Worm (Caenorhabditis elegans) whole organism, late embryonic: ENCODE data around the gene tlk-1.

ENCODE experiments used
- C38D4.7 ChIP-seq: fragments of 200-800 bp; sonication (Bioruptor generic); optimal IDR thresholded peaks from 2 replicates; lab custom pipeline; 2018; ENCODE audit warnings: mild to moderate bottlenecking, missing genetic modification characterization, moderate library complexity, missing compliant biosample characterization
- F13H6.1 ChIP-seq: sonication (generic microtip); optimal IDR thresholded peaks from 2 replicates; lab custom pipeline; 2016; ENCODE audit warnings: missing genetic modification characterization, missing compliant biosample characterization
- K02D7.2 ChIP-seq: sonication (generic microtip); optimal IDR thresholded peaks from 2 replicates; lab custom pipeline; 2017; ENCODE audit warnings: mild to moderate bottlenecking, missing genetic modification characterization, missing compliant biosample characterization
- T23F11.4 ChIP-seq: fragments of 200-800 bp; sonication (Bioruptor generic); optimal IDR thresholded peaks from 2 replicates; lab custom pipeline; 2018; ENCODE audit warnings: mild to moderate bottlenecking, missing genetic modification characterization, missing compliant biosample characterization
- Y22D7AL.16 ChIP-seq: sonication (generic microtip); optimal IDR thresholded peaks from 2 replicates; lab custom pipeline; 2016; ENCODE audit warnings: missing genetic modification characterization, missing compliant biosample characterization
- ahr-1 ChIP-seq: sonication (generic microtip); optimal IDR thresholded peaks from 2 replicates; lab custom pipeline; 2016; ENCODE audit warnings: missing genetic modification characterization, missing compliant biosample characterization
- ama-1 ChIP-seq: fragments of 150-350 bp; optimal IDR thresholded peaks from 2 replicates; lab custom pipeline; 2014
- ceh-18 ChIP-seq: sonication (generic microtip); optimal IDR thresholded peaks from 2 replicates; lab custom pipeline; 2016; ENCODE audit warnings: missing genetic modification characterization, missing compliant biosample characterization
- ceh-19 ChIP-seq: fragments of 200-800 bp; sonication (Bioruptor generic); optimal IDR thresholded peaks from 2 replicates; lab custom pipeline; 2018; ENCODE audit warnings: mild to moderate bottlenecking, missing genetic modification characterization, missing compliant biosample characterization
- ceh-22 ChIP-seq: sonication (generic microtip); optimal IDR thresholded peaks from 2 replicates; lab custom pipeline; 2017; ENCODE audit warnings: missing biosample characterization, missing genetic modification characterization
- ceh-31 ChIP-seq: sonication (generic microtip); optimal IDR thresholded peaks from 2 replicates; lab custom pipeline; 2016; ENCODE audit warnings: missing genetic modification characterization, missing compliant biosample characterization
- ceh-34 ChIP-seq: sonication (generic microtip); optimal IDR thresholded peaks from 2 replicates; lab custom pipeline; 2016; ENCODE audit warnings: mild to moderate bottlenecking, missing genetic modification characterization, missing compliant biosample characterization
- ceh-45 ChIP-seq: fragments of 200-800 bp; sonication (Bioruptor generic); IDR thresholded peaks from 2 replicates; pipeline ENCODE4 v1.3.6; 2022; ENCODE audit warnings: missing genetic modification reagents, missing genetic modification characterization, missing compliant biosample characterization
- ceh-6 ChIP-seq: fragments of 200-800 bp; sonication (Bioruptor generic); optimal IDR thresholded peaks from 2 replicates; lab custom pipeline; 2018; ENCODE audit warnings: mild to moderate bottlenecking, missing genetic modification characterization, missing compliant biosample characterization
- ceh-9 ChIP-seq: sonication (generic microtip); optimal IDR thresholded peaks from 2 replicates; lab custom pipeline; 2016; ENCODE audit warnings: mild to moderate bottlenecking, missing genetic modification characterization, inconsistent platforms, missing compliant biosample characterization
- elt-4 ChIP-seq: sonication (generic microtip); optimal IDR thresholded peaks from 2 replicates; lab custom pipeline; 2016; ENCODE audit warnings: missing genetic modification characterization, missing compliant biosample characterization
- eyg-1 ChIP-seq: sonication (generic microtip); optimal IDR thresholded peaks from 2 replicates; lab custom pipeline; 2016; ENCODE audit warnings: missing genotype, missing genetic modification characterization, missing compliant biosample characterization
- fkh-10 ChIP-seq: fragments of 150-350 bp; optimal IDR thresholded peaks from 2 replicates; lab custom pipeline; 2014; ENCODE audit warnings: missing biosample characterization, missing genetic modification reagents, missing genetic modification characterization
- fkh-6 ChIP-seq: sonication (generic microtip); optimal IDR thresholded peaks from 2 replicates; lab custom pipeline; 2016; ENCODE audit warnings: missing genetic modification characterization, missing compliant biosample characterization
- hlh-15 ChIP-seq: sonication (generic microtip); optimal IDR thresholded peaks from 2 replicates; lab custom pipeline; 2016; ENCODE audit warnings: missing genetic modification characterization, missing compliant biosample characterization
- hlh-30 ChIP-seq: sonication (generic microtip); optimal IDR thresholded peaks from 2 replicates; lab custom pipeline; 2017; ENCODE audit warnings: antibody characterized with exemption, missing genetic modification characterization, missing compliant biosample characterization; ENCODE audit not compliant: insufficient read depth
- hlh-8 ChIP-seq: sonication (generic microtip); optimal IDR thresholded peaks from 2 replicates; lab custom pipeline; 2016; ENCODE audit warnings: missing genotype, missing genetic modification characterization, missing compliant biosample characterization
- lin-11 ChIP-seq: fragments of 200-800 bp; sonication (Bioruptor generic); optimal IDR thresholded peaks from 2 replicates; lab custom pipeline; 2018; ENCODE audit warnings: mild to moderate bottlenecking, missing genetic modification characterization, missing compliant biosample characterization
- mec-3 ChIP-seq: sonication (generic microtip); optimal IDR thresholded peaks from 2 replicates; lab custom pipeline; 2016; ENCODE audit warnings: borderline replicate concordance, missing genetic modification characterization, missing compliant biosample characterization
- nfya-1 ChIP-seq: sonication (generic microtip); optimal IDR thresholded peaks from 2 replicates; lab custom pipeline; 2017; ENCODE audit warnings: missing genetic modification characterization, mild to moderate bottlenecking, missing compliant biosample characterization, antibody characterized with exemption, moderate library complexity
- odd-2 ChIP-seq: sonication (generic microtip); optimal IDR thresholded peaks from 2 replicates; lab custom pipeline; 2017; ENCODE audit warnings: antibody characterized with exemption, mild to moderate bottlenecking, missing genetic modification characterization, missing compliant biosample characterization
- pag-3 ChIP-seq: sonication (generic microtip); optimal IDR thresholded peaks from 2 replicates; lab custom pipeline; 2016; ENCODE audit warnings: missing compliant biosample characterization, missing genetic modification characterization, borderline replicate concordance
- pat-9 ChIP-seq: fragments of 200-800 bp; sonication (Bioruptor generic); optimal IDR thresholded peaks from 2 replicates; lab custom pipeline; 2018; ENCODE audit warnings: mild to moderate bottlenecking, missing genetic modification characterization, moderate library complexity, missing compliant biosample characterization
- pha-2 ChIP-seq: sonication (generic microtip); optimal IDR thresholded peaks from 2 replicates; lab custom pipeline; 2017; ENCODE audit warnings: mild to moderate bottlenecking, missing genetic modification characterization, missing compliant biosample characterization
- pros-1 ChIP-seq: fragments of 150-350 bp; optimal IDR thresholded peaks from 2 replicates; lab custom pipeline; 2014; ENCODE audit warnings: missing biosample characterization, missing genetic modification reagents, missing genetic modification characterization
- ref-2 ChIP-seq: sonication (generic microtip); optimal IDR thresholded peaks from 2 replicates; lab custom pipeline; 2016; ENCODE audit warnings: missing genetic modification characterization, missing compliant biosample characterization
- rnt-1 ChIP-seq: sonication (generic microtip); optimal IDR thresholded peaks from 2 replicates; lab custom pipeline; 2016; ENCODE audit warnings: missing genetic modification characterization, missing compliant biosample characterization
- sdc-2 ChIP-seq: sonication (generic microtip); optimal IDR thresholded peaks from 2 replicates; lab custom pipeline; 2016; ENCODE audit warnings: missing genotype, missing genetic modification characterization, missing compliant biosample characterization
- sox-2 ChIP-seq: fragments of 200-800 bp; sonication (Bioruptor generic); IDR thresholded peaks from 2 replicates; pipeline ENCODE4 v1.3.6; 2022; ENCODE audit warnings: missing genetic modification reagents, missing genetic modification characterization, missing compliant biosample characterization
- sox-4 ChIP-seq: sonication (generic microtip); optimal IDR thresholded peaks from 2 replicates; lab custom pipeline; 2017; ENCODE audit warnings: mild to moderate bottlenecking, missing genetic modification characterization, inconsistent platforms, missing compliant biosample characterization
- tbx-2 ChIP-seq: sonication (generic microtip); optimal IDR thresholded peaks from 2 replicates; lab custom pipeline; 2016; ENCODE audit warnings: missing genetic modification characterization, missing compliant biosample characterization
- tbx-7 ChIP-seq: sonication (generic microtip); optimal IDR thresholded peaks from 2 replicates; lab custom pipeline; 2016; ENCODE audit warnings: missing genotype, missing genetic modification characterization, missing compliant biosample characterization
- unc-42 ChIP-seq: sonication (generic microtip); optimal IDR thresholded peaks from 2 replicates; lab custom pipeline; 2016; ENCODE audit warnings: missing genotype, missing genetic modification characterization, missing compliant biosample characterization
- unc-55 ChIP-seq: sonication (generic microtip); optimal IDR thresholded peaks from 2 replicates; lab custom pipeline; 2017; ENCODE audit warnings: missing biosample characterization, missing genetic modification reagents, missing genetic modification characterization
- zip-5 ChIP-seq: sonication (generic microtip); optimal IDR thresholded peaks from 2 replicates; lab custom pipeline; 2016; ENCODE audit warnings: missing genetic modification characterization, missing compliant biosample characterization
- ztf-16 ChIP-seq: sonication (generic microtip); optimal IDR thresholded peaks from 2 replicates; lab custom pipeline; 2017; ENCODE audit warnings: missing genetic modification characterization, missing compliant biosample characterization

The tlk-1 gene

ce11 chrIII:9746665-9747064, 47.0 kb downstream of the tlk-1 start:
- TF ChIP-seq ama-1 (lab: Kevin White, UChicago) (no peak), zip-5 (tag; lab: Kevin White, UChicago) (no peak), eyg-1 (tag; lab: Kevin White, UChicago) (no peak), ztf-16 (tag; lab: Kevin White, UChicago) (no peak), ceh-45 (GFP tag; lab: Robert Waterston, UW) (no peak), pros-1 (tag; lab: Kevin White, UChicago) (no peak), Y22D7AL.16 (tag; lab: Kevin White, UChicago) (no peak), sdc-2 (no peak)

DNA sequence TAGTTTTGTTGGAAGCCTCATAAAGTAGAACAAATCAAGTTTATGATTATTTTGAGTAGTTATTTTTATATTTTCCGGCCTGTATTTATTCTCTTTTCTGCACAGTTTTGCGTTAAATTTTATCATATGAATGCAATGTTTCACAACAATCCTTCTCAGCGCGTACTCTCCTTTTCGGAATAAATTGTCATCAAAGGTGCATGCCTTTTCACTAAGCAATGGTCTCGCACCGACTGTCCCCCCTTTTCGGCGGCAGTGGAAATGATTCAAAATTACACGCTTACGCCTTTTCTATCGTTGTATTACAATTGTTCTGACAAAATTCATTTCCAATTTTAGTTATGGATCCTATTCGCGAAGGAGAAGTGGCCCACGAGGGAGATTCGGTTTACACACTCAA, 47.5 kb downstream of the tlk-1 start, which contains the start of the genes iff-1 and cdk-1:
Gene iff-1, minus strand, starts transcription at position 61 of the 400 bp plus-strand sequence.
Gene cdk-1, plus strand, starts transcription at position 340 of the 400 bp plus-strand sequence.
- peak; percentile 1 for TF ChIP-seq unc-42
- peak; percentile 8 for TF ChIP-seq ceh-31 (tag; lab: Kevin White, UChicago)
- peak; percentile 12 for TF ChIP-seq nfya-1
- no peak for TF ChIP-seq ceh-19 (GFP tag; lab: Kevin White, UChicago)
- no peak for TF ChIP-seq ceh-45 (GFP tag; lab: Robert Waterston, UW)

DNA sequence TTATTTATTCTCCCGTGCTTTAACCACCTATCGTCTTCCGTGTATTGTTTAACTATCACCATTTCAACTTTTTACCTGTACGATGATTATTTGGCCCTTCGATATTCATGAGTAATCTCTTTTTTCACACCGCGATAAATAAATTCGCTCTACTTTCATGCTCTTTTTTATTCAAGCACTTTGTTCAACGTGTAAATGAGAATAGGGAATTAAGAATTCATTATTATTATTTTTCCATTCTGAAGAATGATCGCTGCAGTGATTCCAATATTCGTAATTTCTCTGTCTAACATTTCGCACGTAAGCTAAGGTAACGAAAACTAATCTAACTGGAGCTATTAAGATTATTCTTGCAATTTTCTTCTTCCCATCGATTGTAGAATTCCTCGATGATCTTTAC, 49.0 kb downstream of the tlk-1 start, which contains the start of gene T05G5.4:
Gene T05G5.4, plus strand, starts transcription at position 241 of the 400 bp plus-strand sequence.
- TF ChIP-seq unc-55 (GFP tag; lab: Kevin White, UChicago) (no peak), elt-4 (tag; lab: Kevin White, UChicago) (no peak), ref-2 (no peak), pha-2 (tag; lab: Kevin White, UChicago) (no peak), ztf-16 (tag; lab: Kevin White, UChicago) (no peak), ceh-22 (tag; lab: Kevin White, UChicago) (no peak), hlh-30 (tag; lab: Kevin White, UChicago) (no peak), lin-11 (tag; lab: Kevin White, UChicago) (no peak), odd-2 (no peak), ama-1 (lab: Kevin White, UChicago) (no peak), pag-3 (tag; lab: Kevin White, UChicago) (no peak), ceh-9 (tag; lab: Kevin White, UChicago) (no peak), sox-2 (GFP tag; lab: Robert Waterston, UW) (no peak), sox-4 (tag; lab: Kevin White, UChicago) (no peak)

- TF ChIP-seq ceh-34 (tag; lab: Kevin White, UChicago) (no peak), F13H6.1 (tag; lab: Kevin White, UChicago) (no peak), hlh-8 (no peak), zip-5 (tag; lab: Kevin White, UChicago) (no peak), tbx-7 (tag; lab: Kevin White, UChicago) (no peak), T23F11.4 (GFP tag; lab: Kevin White, UChicago) (no peak), ahr-1 (tag; lab: Kevin White, UChicago) (no peak), ama-1 (lab: Kevin White, UChicago) (no peak), ceh-9 (tag; lab: Kevin White, UChicago) (no peak), K02D7.2 (tag; lab: Kevin White, UChicago) (no peak), ceh-18 (no peak), pros-1 (tag; lab: Kevin White, UChicago) (no peak), mec-3 (tag; lab: Kevin White, UChicago) (no peak), lin-11 (tag; lab: Kevin White, UChicago) (no peak)
Observed at ce11 chrIII:9751074-9751473, 51.4 kb downstream of the tlk-1 start, which contains the start of gene T05G5.5. Gene T05G5.5, minus strand, starts transcription at chrIII:9751432.

DNA sequence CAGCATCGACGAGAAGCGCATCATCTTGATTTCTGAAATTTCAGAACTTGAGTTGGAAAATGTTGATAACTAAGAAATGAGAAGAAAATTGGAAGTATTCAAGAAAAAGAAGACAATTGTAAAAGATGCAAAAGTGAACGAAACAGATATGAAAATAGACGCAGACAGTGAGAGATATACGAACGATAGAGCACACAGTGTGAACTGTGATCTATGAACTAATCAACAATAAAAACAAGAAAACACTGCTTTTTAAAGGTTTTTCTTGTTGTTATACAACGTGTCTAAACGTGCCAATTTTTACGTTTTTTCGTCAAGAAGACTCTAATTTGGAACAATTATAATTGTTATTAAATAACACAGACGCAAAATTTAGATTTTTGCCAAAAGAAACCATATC, 53.2 kb downstream of the tlk-1 start, which contains the start of gene ech-6:
Gene ech-6, minus strand, starts transcription at position 32 of the 400 bp plus-strand sequence.
- TF ChIP-seq pag-3 (tag; lab: Kevin White, UChicago) = no peak
- TF ChIP-seq ceh-6 (GFP tag; lab: Kevin White, UChicago) = no peak
- TF ChIP-seq hlh-15 (tag; lab: Kevin White, UChicago) = no peak
- no peak for TF ChIP-seq fkh-6 (tag; lab: Kevin White, UChicago)
- no peak for TF ChIP-seq lin-11 (tag; lab: Kevin White, UChicago)
- TF ChIP-seq tbx-7 (tag; lab: Kevin White, UChicago) = no peak
- TF ChIP-seq T23F11.4 (GFP tag; lab: Kevin White, UChicago) = no peak
- no peak for TF ChIP-seq fkh-10 (GFP tag; lab: Kevin White, UChicago)
- TF ChIP-seq F13H6.1 (tag; lab: Kevin White, UChicago) = no peak
- no peak for TF ChIP-seq ama-1 (lab: Kevin White, UChicago)
- TF ChIP-seq ahr-1 (tag; lab: Kevin White, UChicago) = no peak
- no peak for TF ChIP-seq pat-9 (tag; lab: Kevin White, UChicago)
- TF ChIP-seq C38D4.7 (GFP tag; lab: Kevin White, UChicago) = no peak
- TF ChIP-seq ceh-34 (tag; lab: Kevin White, UChicago) = no peak
- no peak for TF ChIP-seq ceh-19 (GFP tag; lab: Kevin White, UChicago)
- no peak for TF ChIP-seq rnt-1 (tag; lab: Kevin White, UChicago)
- no peak for TF ChIP-seq tbx-2 (tag; lab: Kevin White, UChicago)
- no peak for TF ChIP-seq K02D7.2 (tag; lab: Kevin White, UChicago)
- TF ChIP-seq sox-2 (GFP tag; lab: Robert Waterston, UW) = no peak
- TF ChIP-seq nfya-1 = no peak
- TF ChIP-seq, all 69 proteins: peak for 0
